Worm (Caenorhabditis elegans) whole organism, L4 larva: ENCODE data around the gene dmsr-4.

Experiments
- D1046.2 ChIP-seq: fragments of 200-800 bp; sonication (Bioruptor generic); IDR thresholded peaks from 2 replicates; pipeline ENCODE4 v1.3.6; 2022; ENCODE audit warnings: missing genetic modification characterization, missing compliant biosample characterization
- F49E8.2 ChIP-seq: sonication (generic microtip); optimal IDR thresholded peaks from 2 replicates; lab custom pipeline; 2016; ENCODE audit warnings: missing compliant biosample characterization, mild to moderate bottlenecking, missing genetic modification characterization, borderline replicate concordance
- R02D3.7 ChIP-seq: fragments of 150-350 bp; sonication (generic microtip); optimal IDR thresholded peaks from 3 replicates; lab custom pipeline; 2014; ENCODE audit warnings: missing biosample characterization, missing genetic modification characterization
- Y48G9A.11 ChIP-seq: fragments of 200-800 bp; sonication (Bioruptor generic); IDR thresholded peaks from 2 replicates; pipeline ENCODE4 v1.3.6; 2022; ENCODE audit warnings: missing genetic modification reagents, missing genetic modification characterization, missing compliant biosample characterization
- aha-1 ChIP-seq: fragments of 150-350 bp; peaks from one replicate; lab custom pipeline; 2014; ENCODE audit warnings: missing biosample characterization, missing genetic modification characterization
- arid-1 ChIP-seq: fragments of 200-800 bp; sonication (Bioruptor generic); conservative IDR thresholded peaks from 2 replicates; pipeline ENCODE4 v1.3.6; 2022; ENCODE audit warnings: missing genetic modification reagents, missing genetic modification characterization, missing compliant biosample characterization
- ceh-28 ChIP-seq: fragments of 150-350 bp; optimal IDR thresholded peaks from 2 replicates; lab custom pipeline; 2014; ENCODE audit warnings: missing biosample characterization, missing genetic modification reagents, missing genetic modification characterization
- ces-1 ChIP-seq: fragments of 150-350 bp; sonication (generic microtip); optimal IDR thresholded peaks from 4 replicates; lab custom pipeline; 2014; ENCODE audit warnings: missing biosample characterization, missing genetic modification reagents, missing genetic modification characterization
- dpl-1 ChIP-seq: fragments of 150-350 bp; optimal IDR thresholded peaks from 2 replicates; lab custom pipeline; 2014; ENCODE audit warnings: missing biosample characterization, missing genetic modification reagents, missing genetic modification characterization
- fkh-10 ChIP-seq: fragments of 150-350 bp; optimal IDR thresholded peaks from 2 replicates; lab custom pipeline; 2014; ENCODE audit warnings: missing biosample characterization, missing genetic modification reagents, missing genetic modification characterization
- fos-1 ChIP-seq: fragments of 150-350 bp; optimal IDR thresholded peaks from 2 replicates; lab custom pipeline; 2014; ENCODE audit warnings: missing biosample characterization, missing genetic modification characterization
- gei-8 ChIP-seq: fragments of 200-800 bp; sonication (Bioruptor generic); optimal IDR thresholded peaks from 2 replicates; lab custom pipeline; 2018; ENCODE audit warnings: mild to moderate bottlenecking, missing genetic modification characterization, missing compliant biosample characterization
- hif-1 ChIP-seq, 2 experiments: sonication (generic microtip); optimal IDR thresholded peaks; 2 replicates each; lab custom pipeline; 2016 to 2017; ENCODE audit warnings: missing compliant biosample characterization in 2 of 2, missing genetic modification characterization in 2 of 2, missing genetic modification reagents in 2 of 2, missing genotype in 2 of 2, mild to moderate bottlenecking in 1 of 2
- hlh-11 ChIP-seq: fragments of 200-800 bp; sonication (Bioruptor generic); optimal IDR thresholded peaks from 2 replicates; lab custom pipeline; 2018; ENCODE audit warnings: mild to moderate bottlenecking, missing genetic modification characterization, missing compliant biosample characterization
- hlh-30 ChIP-seq: sonication (generic microtip); optimal IDR thresholded peaks from 2 replicates; lab custom pipeline; 2017; ENCODE audit warnings: antibody characterized with exemption, mild to moderate bottlenecking, missing genetic modification characterization, missing compliant biosample characterization; ENCODE audit not compliant: insufficient read depth
- hmg-1.1 ChIP-seq: fragments of 200-800 bp; sonication (Bioruptor generic); IDR thresholded peaks from 2 replicates; pipeline ENCODE4 v1.3.6; 2022; ENCODE audit warnings: missing genetic modification reagents, missing genetic modification characterization, missing compliant biosample characterization
- lim-7 ChIP-seq: fragments of 200-800 bp; sonication (Bioruptor generic); IDR thresholded peaks from 2 replicates; pipeline ENCODE4 v1.3.6; 2022; ENCODE audit warnings: missing genetic modification characterization, missing compliant biosample characterization
- lsy-2 ChIP-seq, 2 experiments: fragments of 150-350 bp in 1 of 2; sonication (generic microtip) in 1 of 2; optimal IDR thresholded peaks; 2 replicates each; lab custom pipeline; 2014 to 2017; ENCODE audit warnings: missing biosample characterization in 2 of 2, missing genetic modification characterization in 2 of 2
- mdl-1 ChIP-seq, 2 experiments: fragments of 150-350 bp in 1 of 2; sonication (generic microtip) in 1 of 2; optimal IDR thresholded peaks; 2 replicates each; lab custom pipeline; 2014 to 2017; ENCODE audit warnings: missing biosample characterization in 2 of 2, missing genetic modification characterization in 2 of 2
- mep-1 ChIP-seq: fragments of 150-350 bp; sonication (generic microtip); optimal IDR thresholded peaks from 3 replicates; lab custom pipeline; 2014; ENCODE audit warnings: missing biosample characterization, missing genetic modification characterization
- nhr-102 ChIP-seq: sonication (generic microtip); optimal IDR thresholded peaks from 2 replicates; lab custom pipeline; 2016; ENCODE audit warnings: mild to moderate bottlenecking, missing genetic modification characterization, moderate library complexity, missing compliant biosample characterization
- nhr-11 ChIP-seq: fragments of 150-350 bp; optimal IDR thresholded peaks from 2 replicates; lab custom pipeline; 2014; ENCODE audit warnings: missing biosample characterization, missing genetic modification characterization
- nhr-237 ChIP-seq: sonication (generic microtip); optimal IDR thresholded peaks from 2 replicates; lab custom pipeline; 2017; ENCODE audit warnings: missing biosample characterization, missing genetic modification characterization
- nhr-28 ChIP-seq: fragments of 150-350 bp; optimal IDR thresholded peaks from 2 replicates; lab custom pipeline; 2014; ENCODE audit warnings: missing biosample characterization, missing genetic modification characterization
- nhr-77 ChIP-seq: fragments of 150-350 bp; optimal IDR thresholded peaks from 2 replicates; lab custom pipeline; 2014; ENCODE audit warnings: missing biosample characterization, missing genetic modification characterization
- rbr-2 ChIP-seq: sonication (generic microtip); optimal IDR thresholded peaks from 2 replicates; lab custom pipeline; 2016; ENCODE audit warnings: missing genotype, missing genetic modification characterization, missing compliant biosample characterization
- saeg-2 ChIP-seq: fragments of 200-800 bp; sonication (Bioruptor generic); IDR thresholded peaks from 2 replicates; pipeline ENCODE4 v1.3.6; 2022; ENCODE audit warnings: missing genetic modification reagents, missing genetic modification characterization, missing compliant biosample characterization
- tag-97 ChIP-seq: fragments of 200-800 bp; sonication (Bioruptor generic); IDR thresholded peaks from 2 replicates; pipeline ENCODE4 v1.3.6; 2022; ENCODE audit warnings: missing genetic modification characterization, missing compliant biosample characterization
- unc-62 ChIP-seq, 3 experiments: fragments of 150-350 bp in 1 of 3; sonication (generic microtip); optimal IDR thresholded peaks in 2 of 3; peaks in 1 of 3; 1 replicate in 1 of 3; 2 replicates in 2 of 3; lab custom pipeline; 2014 to 2017; ENCODE audit warnings: missing biosample characterization in 3 of 3, missing genetic modification characterization in 3 of 3, missing genetic modification reagents in 3 of 3, missing genotype in 1 of 3
- zfp-2 ChIP-seq: sonication (generic microtip); optimal IDR thresholded peaks from 2 replicates; lab custom pipeline; 2016; ENCODE audit warnings: mild to moderate bottlenecking, missing genetic modification characterization, missing compliant biosample characterization
- zfp-3 ChIP-seq: fragments of 200-800 bp; sonication (Bioruptor generic); conservative IDR thresholded peaks from 2 replicates; pipeline ENCODE4 v1.3.6; 2022; ENCODE audit warnings: missing genetic modification reagents, missing genetic modification characterization, missing compliant biosample characterization
- zip-2 ChIP-seq: fragments of 150-350 bp; optimal IDR thresholded peaks from 2 replicates; lab custom pipeline; 2014; ENCODE audit warnings: missing biosample characterization, missing genetic modification characterization
- ztf-7 ChIP-seq: fragments of 150-350 bp; optimal IDR thresholded peaks from 2 replicates; lab custom pipeline; 2014; ENCODE audit warnings: missing biosample characterization, missing genetic modification characterization

The dmsr-4 gene

ce11 chrII:323048-323776 is 33.7 kb downstream of the dmsr-4 start, which contains the start of gene K01A2.10:
Gene K01A2.10, minus strand, starts transcription at chrII:323098.
- TF ChIP-seq rbr-2 (tag; lab: Kevin White, UChicago) (peak; percentile 33), lsy-2 (tag; optimal IDR thresholded peaks at IDR 0.05; lab: Kevin White, UChicago) (peak; percentile 47 to 64), aha-1 (tag; lab: Kevin White, UChicago) (peak; percentile 94), nhr-11 (peak; percentile 42), hmg-1.1 (GFP tag; lab: Robert Waterston, UW) (peak; percentile 60), zip-2 (tag; lab: Kevin White, UChicago) (no peak), D1046.2 (GFP tag; lab: Robert Waterston, UW) (peak; percentile 48; the same call in 1 of the 2 replicates), unc-62 (GFP tag; optimal IDR thresholded peaks at IDR 0.05 in 1 of 2; lab: Kevin White, UChicago) (peak in 1 of 2 experiments; percentile 55), unc-62 (tag; optimal IDR thresholded peaks at IDR 0.05; lab: Kevin White, UChicago) (no peak), fkh-10 (GFP tag; lab: Kevin White, UChicago) (peak; percentile 2), hif-1 (tag; optimal IDR thresholded peaks at IDR 0.05; lab: Kevin White, UChicago) (peak in 1 of 2 experiments; percentile 21), dpl-1 (GFP tag; lab: Kevin White, UChicago) (peak; percentile 10), mep-1 (tag; lab: Kevin White, UChicago) (peak; percentile 46), nhr-237 (tag; lab: Kevin White, UChicago) (no peak), hlh-11 (tag; lab: Kevin White, UChicago) (peak; percentile 32), Y48G9A.11 (no peak), R02D3.7 (tag; lab: Kevin White, UChicago) (no peak), F49E8.2 (tag; lab: Kevin White, UChicago) (no peak), nhr-28 (tag; lab: Kevin White, UChicago) (peak; percentile 55), hlh-30 (tag; lab: Kevin White, UChicago) (peak; percentile 92), gei-8 (GFP tag; lab: Kevin White, UChicago) (no peak), ceh-28 (tag; lab: Kevin White, UChicago) (peak; percentile 11), mdl-1 (tag; optimal IDR thresholded peaks at IDR 0.05; lab: Kevin White, UChicago) (peak in 1 of 2 experiments; percentile 47)
- TF ChIP-seq, all 104 proteins: peak for 16

- TF ChIP-seq Y48G9A.11 (no peak), zfp-2 (no peak), unc-62 (GFP tag; optimal IDR thresholded peaks at IDR 0.05 in 1 of 2; lab: Kevin White, UChicago) (peak in 1 of 2 experiments; percentile 74), unc-62 (tag; optimal IDR thresholded peaks at IDR 0.05; lab: Kevin White, UChicago) (no peak)
Measured at ce11 chrII:321183-321582, 35.7 kb downstream of the dmsr-4 start.

DNA sequence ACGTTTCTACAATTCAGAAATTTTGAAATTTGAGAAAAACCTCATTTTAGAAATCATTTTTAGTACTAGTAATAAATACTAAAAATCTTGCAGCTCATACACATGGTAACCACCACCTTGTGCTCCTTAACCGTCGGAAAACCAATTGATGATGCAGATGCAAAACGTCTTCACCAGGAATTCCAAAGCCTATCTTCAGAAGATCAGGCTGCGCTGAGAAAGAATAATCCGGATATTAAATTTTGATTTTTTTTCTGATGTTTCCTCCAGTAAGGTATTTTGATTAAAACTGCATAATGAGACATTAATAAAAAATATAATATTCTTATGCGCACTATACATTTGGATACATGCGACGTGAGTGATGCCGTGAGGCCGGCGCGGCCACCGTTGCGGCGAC is 36.1 kb downstream of the dmsr-4 start:
- no peak for TF ChIP-seq dpl-1 (GFP tag; lab: Kevin White, UChicago)
- TF ChIP-seq nhr-102: no peak
- TF ChIP-seq ztf-7 (tag; lab: Kevin White, UChicago): no peak
- TF ChIP-seq aha-1 (tag; lab: Kevin White, UChicago): peak; percentile 51
- TF ChIP-seq zfp-3 (GFP tag; lab: Robert Waterston, UW): no peak
- TF ChIP-seq lim-7: no peak
- TF ChIP-seq zip-2 (tag; lab: Kevin White, UChicago): no peak
- no peak for TF ChIP-seq nhr-28 (tag; lab: Kevin White, UChicago)
- no peak for TF ChIP-seq nhr-11

- TF ChIP-seq ces-1 (GFP tag; lab: Kevin White, UChicago) (no peak), Y48G9A.11 (no peak), nhr-28 (tag; lab: Kevin White, UChicago) (peak; percentile 58), hlh-30 (tag; lab: Kevin White, UChicago) (peak; percentile 48)
Measured at ce11 chrII:319459-319858, 37.4 kb downstream of the dmsr-4 start, which contains the start of gene far-7. Gene far-7, plus strand, starts transcription at chrII:319789.

ce11 chrII:313540-313939 is 43.3 kb downstream of the dmsr-4 start:
- TF ChIP-seq ztf-7 (tag; lab: Kevin White, UChicago) (no peak), fos-1 (no peak), saeg-2 (no peak), arid-1 (GFP tag; lab: Robert Waterston, UW) (no peak), nhr-77 (tag; lab: Kevin White, UChicago) (no peak), lsy-2 (tag; optimal IDR thresholded peaks at IDR 0.05; lab: Kevin White, UChicago) (no peak), tag-97 (GFP tag; lab: Robert Waterston, UW) (no peak)
